Worm (Caenorhabditis elegans): ENCODE results near the gene sre-12.
A peak's percentile ranks its signal among the peaks of the same experiment; 100 is the strongest.

The sre-12 gene

DNA sequence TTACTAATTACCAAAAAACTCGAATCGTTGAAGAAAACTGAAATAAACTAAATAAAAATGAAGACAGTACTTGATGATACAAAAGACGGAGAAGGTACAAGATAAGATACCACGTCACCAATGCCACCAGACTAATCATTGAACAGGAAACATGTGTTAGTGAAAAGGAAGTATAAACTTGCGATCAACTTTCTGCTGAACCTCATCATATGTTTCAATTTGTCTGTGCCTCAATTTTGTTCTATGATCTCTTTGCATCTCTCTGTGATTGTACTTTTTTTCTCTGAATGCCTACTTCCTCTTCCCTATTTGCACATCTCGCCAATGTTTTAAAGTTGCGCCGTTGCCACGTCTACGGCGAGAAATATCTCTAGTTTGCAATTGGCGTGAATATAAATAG is 15.1 kb upstream of the sre-12 start (continued):
- no peak for TF ChIP-seq unc-39 (tag; optimal IDR thresholded peaks at IDR 0.05)
- peak; percentile 65 for TF ChIP-seq sma-3 (GFP tag; optimal IDR thresholded peaks at IDR 0.05)
- peak; percentile 17 for TF ChIP-seq sem-4 (tag; optimal IDR thresholded peaks at IDR 0.05)
- no peak for TF ChIP-seq unc-55 (GFP tag; optimal IDR thresholded peaks at IDR 0.05)
- TF ChIP-seq lsy-2 (tag; optimal IDR thresholded peaks at IDR 0.05) = peak in 1 of 2 experiments; percentile 36
- no peak for TF ChIP-seq zag-1 (tag; optimal IDR thresholded peaks at IDR 0.05)

DNA sequence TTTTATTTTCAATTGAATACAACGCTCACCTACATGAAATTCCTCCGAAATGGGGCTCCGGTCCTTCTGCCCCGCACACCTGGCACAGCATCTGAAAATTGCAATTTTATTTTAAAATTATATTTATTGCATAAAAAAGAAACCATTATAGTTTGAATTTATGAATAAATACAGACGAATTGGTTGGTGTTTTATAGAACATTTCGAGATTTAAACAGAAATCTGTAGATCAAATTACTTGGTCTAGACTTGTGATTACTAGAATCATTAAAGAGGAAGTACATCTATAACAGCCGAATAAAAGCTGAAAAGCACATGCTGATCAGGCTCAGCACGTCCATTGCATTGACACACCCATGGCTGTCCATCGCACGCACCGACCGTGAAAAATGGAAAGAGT is 12.9 kb upstream of the sre-12 start, which contains the start of gene nhr-162:
Gene nhr-162, minus strand, starts transcription at position 101 of the 400 bp plus-strand sequence.
- TF ChIP-seq sma-3 (GFP tag; optimal IDR thresholded peaks at IDR 0.05) (no peak), lsy-2 (tag; optimal IDR thresholded peaks at IDR 0.05) (no peak), elt-3 (tag; optimal IDR thresholded peaks at IDR 0.05) (no peak), sma-9 (GFP tag; optimal IDR thresholded peaks at IDR 0.05) (no peak), sma-9 (tag; optimal IDR thresholded peaks at IDR 0.05) (no peak), alr-1 (tag; optimal IDR thresholded peaks at IDR 0.05) (no peak), unc-39 (tag; optimal IDR thresholded peaks at IDR 0.05) (no peak), fos-1 (tag; optimal IDR thresholded peaks at IDR 0.05) (no peak), unc-55 (GFP tag; optimal IDR thresholded peaks at IDR 0.05) (no peak), nhr-11 (tag; optimal IDR thresholded peaks at IDR 0.05) (no peak), crh-2 (tag; optimal IDR thresholded peaks at IDR 0.05) (no peak), nhr-25 (tag; optimal IDR thresholded peaks at IDR 0.05) (no peak), nhr-237 (tag; optimal IDR thresholded peaks at IDR 0.05) (no peak), sem-4 (tag; optimal IDR thresholded peaks at IDR 0.05) (no peak), nhr-129 (tag; optimal IDR thresholded peaks at IDR 0.05) (no peak), snpc-4 (tag; optimal IDR thresholded peaks at IDR 0.05) (no peak)

DNA sequence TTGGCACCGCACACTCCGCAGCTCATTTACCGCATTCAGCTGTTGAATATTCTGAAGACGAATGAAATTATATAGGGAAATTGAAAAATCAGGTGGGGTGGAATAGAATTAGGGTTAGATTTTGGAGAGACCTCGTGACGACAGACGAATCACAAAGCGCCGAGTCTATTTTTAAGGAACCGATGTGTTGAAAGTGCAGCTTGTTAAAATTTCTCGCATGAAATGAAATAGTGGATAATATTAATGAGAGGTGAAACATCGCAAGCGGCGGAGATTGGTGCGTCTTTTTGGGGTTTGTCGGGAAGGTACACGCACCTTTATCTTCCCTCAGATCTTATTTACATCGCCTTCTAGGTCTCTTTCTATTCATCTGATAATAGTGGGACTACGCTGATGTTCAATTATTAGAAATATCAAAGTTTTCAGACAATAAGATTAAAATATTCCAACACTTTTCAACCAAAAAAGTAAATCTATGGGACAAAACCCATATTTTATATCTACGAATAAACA is 10.8 kb upstream of the sre-12 start, which contains the start of gene nhr-140:
Gene nhr-140, minus strand, starts transcription at position 51 of the 513 bp plus-strand sequence.
- TF ChIP-seq ceh-16 (tag; optimal IDR thresholded peaks at IDR 0.05) (no peak), C34F6.9 (tag; optimal IDR thresholded peaks at IDR 0.05) (no peak), mdl-1 (tag; optimal IDR thresholded peaks at IDR 0.05) (no peak), nhr-129 (tag; optimal IDR thresholded peaks at IDR 0.05) (no peak), sem-4 (tag; optimal IDR thresholded peaks at IDR 0.05) (no peak), sma-3 (GFP tag; optimal IDR thresholded peaks at IDR 0.05) (no peak), egl-27 (tag; optimal IDR thresholded peaks at IDR 0.05) (no peak), unc-55 (GFP tag; optimal IDR thresholded peaks at IDR 0.05) (no peak), unc-62 (GFP tag; optimal IDR thresholded peaks at IDR 0.05) (no peak), F13H6.1 (tag; optimal IDR thresholded peaks at IDR 0.05) (no peak), elt-3 (tag; optimal IDR thresholded peaks at IDR 0.05) (no peak)

DNA sequence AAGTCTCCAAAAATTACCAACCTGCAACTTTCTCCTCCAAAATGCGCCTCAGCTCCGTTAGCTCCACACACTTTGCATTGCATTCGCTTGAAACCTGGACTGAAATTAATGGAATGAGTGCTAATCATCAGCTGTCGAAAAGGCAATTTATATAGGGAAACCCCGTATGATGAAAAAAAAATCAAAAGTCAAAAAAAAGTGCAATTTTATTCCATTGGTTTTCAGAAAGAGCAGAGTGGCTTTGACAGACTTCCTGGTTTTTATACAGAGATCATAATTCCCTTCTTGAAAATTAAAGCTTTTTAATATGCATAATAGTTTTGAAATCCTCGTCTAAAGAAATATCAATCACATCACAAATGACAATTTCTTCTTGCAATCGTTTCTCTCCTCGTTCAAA is 8.8 kb upstream of the sre-12 start, which contains the start of gene nhr-139:
Gene nhr-139, minus strand, starts transcription at position 101 of the 400 bp plus-strand sequence.
- TF ChIP-seq C34F6.9 (tag; optimal IDR thresholded peaks at IDR 0.05) (no peak), peb-1 (tag; optimal IDR thresholded peaks at IDR 0.05) (no peak), nhr-237 (tag; optimal IDR thresholded peaks at IDR 0.05) (no peak), egl-27 (tag; optimal IDR thresholded peaks at IDR 0.05) (no peak), lin-13 (GFP tag; optimal IDR thresholded peaks at IDR 0.05) (no peak), nhr-10 (tag; optimal IDR thresholded peaks at IDR 0.05) (no peak), R02D3.7 (tag; optimal IDR thresholded peaks at IDR 0.05) (no peak), aly-2 (tag; optimal IDR thresholded peaks at IDR 0.05) (no peak), Y55F3AM.14 (GFP tag; optimal IDR thresholded peaks at IDR 0.05) (no peak), elt-1 (tag; optimal IDR thresholded peaks at IDR 0.05) (no peak), nhr-129 (tag; optimal IDR thresholded peaks at IDR 0.05) (no peak), mdl-1 (tag; optimal IDR thresholded peaks at IDR 0.05) (no peak), mab-5 (tag; optimal IDR thresholded peaks at IDR 0.05) (no peak), ceh-82 (tag; optimal IDR thresholded peaks at IDR 0.05) (no peak), alr-1 (tag; optimal IDR thresholded peaks at IDR 0.05) (no peak)

DNA sequence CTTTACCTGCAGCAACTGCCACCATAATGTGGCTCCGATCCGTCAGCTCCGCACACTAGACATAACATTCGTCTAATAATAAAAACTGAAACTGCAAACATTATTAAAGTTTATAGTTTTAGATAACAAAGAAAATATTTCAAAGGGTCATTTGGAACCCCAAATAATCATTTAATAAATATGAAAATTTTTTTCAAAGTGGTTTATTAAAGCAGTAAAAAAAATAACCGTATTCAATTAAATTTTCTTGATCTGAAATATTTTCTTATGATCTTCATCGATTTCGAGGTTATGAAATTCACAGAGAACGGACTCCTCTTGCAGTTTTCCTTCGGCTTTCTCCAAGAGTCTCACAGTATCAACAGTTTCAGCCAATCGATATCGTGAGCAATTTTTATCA is 7.0 kb upstream of the sre-12 start, which contains the start of gene nhr-163:
Gene nhr-163, minus strand, starts transcription at position 101 of the 400 bp plus-strand sequence.
- TF ChIP-seq dmd-4 (tag; optimal IDR thresholded peaks at IDR 0.05) = no peak
- no peak for TF ChIP-seq skn-1 (tag; optimal IDR thresholded peaks at IDR 0.05)
- no peak for TF ChIP-seq peb-1 (tag; optimal IDR thresholded peaks at IDR 0.05)
- no peak for TF ChIP-seq sma-3 (GFP tag; optimal IDR thresholded peaks at IDR 0.05)
- TF ChIP-seq nhr-6 (tag; optimal IDR thresholded peaks at IDR 0.05) = no peak
- TF ChIP-seq ztf-4 (tag; optimal IDR thresholded peaks at IDR 0.05) = no peak
- TF ChIP-seq crh-2 (tag; optimal IDR thresholded peaks at IDR 0.05) = no peak
- no peak for TF ChIP-seq nhr-129 (tag; optimal IDR thresholded peaks at IDR 0.05)
- no peak for TF ChIP-seq blmp-1 (tag; optimal IDR thresholded peaks at IDR 0.05; ENCODE audit: insufficient read depth)
- TF ChIP-seq mab-5 (tag; optimal IDR thresholded peaks at IDR 0.05) = no peak
- no peak for TF ChIP-seq mdl-1 (tag; optimal IDR thresholded peaks at IDR 0.05)
- TF ChIP-seq nhr-77 (tag; optimal IDR thresholded peaks at IDR 0.05) = no peak
- TF ChIP-seq unc-39 (tag; optimal IDR thresholded peaks at IDR 0.05) = no peak
- TF ChIP-seq nhr-12 (tag; optimal IDR thresholded peaks at IDR 0.05) = no peak
- no peak for TF ChIP-seq unc-62 (GFP tag; optimal IDR thresholded peaks at IDR 0.05)

Measured in whole organism, L2 larva.